Worm (Caenorhabditis elegans) whole organism, L1 larva: ENCODE measurements around the gene F46H5.5.

ENCODE experiments used
- C16A3.4 ChIP-seq: fragments of 150-350 bp; optimal IDR thresholded peaks from 2 replicates; lab custom pipeline; 2014; ENCODE audit warnings: missing biosample characterization, missing genetic modification characterization
- blmp-1 ChIP-seq: fragments of 150-350 bp; optimal IDR thresholded peaks from 2 replicates; lab custom pipeline; 2014; ENCODE audit warnings: missing biosample characterization, missing genetic modification characterization
- ceh-90 ChIP-seq: sonication (generic microtip); optimal IDR thresholded peaks from 2 replicates; lab custom pipeline; 2016; ENCODE audit warnings: missing genetic modification characterization, missing compliant biosample characterization
- egl-13 ChIP-seq: sonication (generic microtip); optimal IDR thresholded peaks from 2 replicates; lab custom pipeline; 2016; ENCODE audit warnings: missing genotype, missing genetic modification reagents, missing genetic modification characterization, missing compliant biosample characterization
- elt-3 ChIP-seq, 6 experiments: fragments of 150-350 bp in 1 of 6; sonication (generic microtip); optimal IDR thresholded peaks; 2 replicates each; lab custom pipeline; 2017 to 2018; ENCODE audit warnings: missing biosample characterization in 6 of 6, missing genetic modification characterization in 6 of 6, inconsistent platforms in 1 of 6
- fkh-4 ChIP-seq: sonication (generic microtip); optimal IDR thresholded peaks from 2 replicates; lab custom pipeline; 2016; ENCODE audit warnings: missing compliant biosample characterization, missing genetic modification characterization, borderline replicate concordance
- grh-1 ChIP-seq: fragments of 200-800 bp; sonication (Bioruptor generic); IDR thresholded peaks from 2 replicates; pipeline ENCODE4 v1.3.6; 2022; ENCODE audit warnings: missing genetic modification reagents, missing genetic modification characterization, missing compliant biosample characterization
- hpl-2 ChIP-seq: fragments of 150-350 bp; optimal IDR thresholded peaks from 2 replicates; lab custom pipeline; 2014; ENCODE audit warnings: missing biosample characterization, missing genetic modification reagents, missing genetic modification characterization
- isw-1 ChIP-seq: fragments of 200-800 bp; sonication (Bioruptor generic); IDR thresholded peaks from 2 replicates; pipeline ENCODE4 v1.3.6; 2022; ENCODE audit warnings: missing genetic modification characterization, missing compliant biosample characterization
- lin-14 ChIP-seq: fragments of 200-800 bp; sonication (Bioruptor generic); optimal IDR thresholded peaks from 2 replicates; lab custom pipeline; 2018; ENCODE audit warnings: mild to moderate bottlenecking, missing genetic modification characterization, moderate library complexity, missing compliant biosample characterization
- lin-15B ChIP-seq: fragments of 150-350 bp; sonication (generic microtip); optimal IDR thresholded peaks from 3 replicates; lab custom pipeline; 2014; ENCODE audit warnings: missing biosample characterization, missing genetic modification characterization
- lin-35 ChIP-seq, 2 experiments: fragments of 150-350 bp; optimal IDR thresholded peaks; 2 replicates each; lab custom pipeline; 2014; ENCODE audit warnings: missing biosample characterization in 2 of 2, missing genetic modification characterization in 2 of 2, missing genetic modification reagents in 2 of 2
- lsy-2 ChIP-seq, 2 experiments: fragments of 150-350 bp; optimal IDR thresholded peaks; 2 replicates each; lab custom pipeline; 2014; ENCODE audit warnings: missing biosample characterization in 2 of 2, missing genetic modification characterization in 2 of 2
- mef-2 ChIP-seq: fragments of 150-350 bp; optimal IDR thresholded peaks from 2 replicates; lab custom pipeline; 2014; ENCODE audit warnings: missing biosample characterization, missing genetic modification characterization
- mep-1 ChIP-seq: fragments of 150-350 bp; optimal IDR thresholded peaks from 2 replicates; lab custom pipeline; 2014; ENCODE audit warnings: missing biosample characterization, missing genetic modification characterization
- nhr-12 ChIP-seq: sonication (generic microtip); optimal IDR thresholded peaks from 2 replicates; lab custom pipeline; 2017; ENCODE audit warnings: missing biosample characterization, missing genetic modification characterization
- nhr-19 ChIP-seq: fragments of 200-800 bp; sonication (Bioruptor generic); conservative IDR thresholded peaks from 2 replicates; pipeline ENCODE4 v1.3.6; 2022; ENCODE audit warnings: missing genetic modification characterization, missing compliant biosample characterization
- nhr-20 ChIP-seq: sonication (generic microtip); optimal IDR thresholded peaks from 2 replicates; lab custom pipeline; 2016; ENCODE audit warnings: mild to moderate bottlenecking, missing genetic modification characterization, missing compliant biosample characterization
- nhr-47 ChIP-seq: sonication (generic microtip); optimal IDR thresholded peaks from 2 replicates; lab custom pipeline; 2016; ENCODE audit warnings: mild to moderate bottlenecking, missing genetic modification characterization, moderate library complexity, missing compliant biosample characterization
- nhr-71 ChIP-seq: sonication (generic microtip); optimal IDR thresholded peaks from 2 replicates; lab custom pipeline; 2016; ENCODE audit warnings: mild to moderate bottlenecking, missing genetic modification characterization, moderate library complexity, missing compliant biosample characterization
- nhr-84 ChIP-seq: sonication (generic microtip); optimal IDR thresholded peaks from 2 replicates; lab custom pipeline; 2017; ENCODE audit warnings: missing biosample characterization, missing genetic modification characterization
- nhr-85 ChIP-seq: sonication (generic microtip); peaks from one replicate; lab custom pipeline; 2016; ENCODE audit warnings: missing genetic modification characterization, inconsistent platforms, missing compliant biosample characterization
- nhr-90 ChIP-seq: sonication (generic microtip); optimal IDR thresholded peaks from 2 replicates; lab custom pipeline; 2016; ENCODE audit warnings: mild to moderate bottlenecking, missing genetic modification characterization, missing compliant biosample characterization; ENCODE audit not compliant: poor library complexity
- pqm-1 ChIP-seq: sonication (generic microtip); optimal IDR thresholded peaks from 3 replicates; lab custom pipeline; 2017; ENCODE audit warnings: missing biosample characterization, missing genetic modification characterization
- rnt-1 ChIP-seq: sonication (generic microtip); optimal IDR thresholded peaks from 2 replicates; lab custom pipeline; 2016; ENCODE audit warnings: mild to moderate bottlenecking, missing genetic modification characterization, moderate library complexity, missing compliant biosample characterization
- snu-23 ChIP-seq: sonication (generic microtip); optimal IDR thresholded peaks from 2 replicates; lab custom pipeline; 2016; ENCODE audit warnings: missing genetic modification characterization, missing compliant biosample characterization
- sox-4 ChIP-seq: sonication (generic microtip); optimal IDR thresholded peaks from 2 replicates; lab custom pipeline; 2016; ENCODE audit warnings: missing genetic modification characterization, missing compliant biosample characterization
- swsn-7 ChIP-seq: sonication (generic microtip); optimal IDR thresholded peaks from 2 replicates; lab custom pipeline; 2016; ENCODE audit warnings: missing genetic modification characterization, missing compliant biosample characterization
- tbx-2 ChIP-seq: sonication (generic microtip); optimal IDR thresholded peaks from 2 replicates; lab custom pipeline; 2016; ENCODE audit warnings: missing genetic modification characterization, missing compliant biosample characterization
- tlp-1 ChIP-seq: fragments of 150-350 bp; optimal IDR thresholded peaks from 2 replicates; lab custom pipeline; 2014; ENCODE audit warnings: missing biosample characterization, missing genetic modification characterization
- unc-130 ChIP-seq: fragments of 150-350 bp; optimal IDR thresholded peaks from 2 replicates; lab custom pipeline; 2017; ENCODE audit warnings: missing biosample characterization, missing genetic modification characterization, inconsistent platforms
- unc-98 ChIP-seq: fragments of 200-800 bp; sonication (Bioruptor generic); IDR thresholded peaks from 2 replicates; pipeline ENCODE4 v1.3.6; 2022; ENCODE audit warnings: missing genetic modification characterization, missing compliant biosample characterization
- xbp-1 ChIP-seq: sonication (generic microtip); optimal IDR thresholded peaks from 2 replicates; lab custom pipeline; 2016; ENCODE audit warnings: missing genetic modification characterization, missing compliant biosample characterization
- zip-4 ChIP-seq: fragments of 200-800 bp; sonication (Bioruptor generic); optimal IDR thresholded peaks from 2 replicates; lab custom pipeline; 2018; ENCODE audit warnings: mild to moderate bottlenecking, missing genetic modification characterization, moderate library complexity, missing compliant biosample characterization

F46H5.5 gene

DNA sequence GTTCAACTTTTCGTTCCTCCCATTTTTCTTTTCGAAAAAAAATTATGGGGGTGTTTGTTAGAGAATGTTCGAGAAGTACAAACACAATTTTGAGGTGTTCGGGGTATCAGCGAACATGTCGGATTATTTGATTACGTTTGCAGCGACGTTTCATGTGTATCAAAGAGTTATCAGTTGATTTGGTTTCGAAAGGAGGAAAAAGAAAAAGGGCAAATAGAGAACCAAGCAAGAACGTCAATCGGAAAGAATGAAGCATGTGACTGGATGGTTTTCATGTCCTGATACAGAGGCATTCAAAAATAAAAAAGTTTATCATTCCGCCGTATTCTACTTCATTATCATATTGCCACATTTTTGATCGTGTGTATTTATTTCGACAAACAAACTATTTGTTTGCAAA is 12.0 kb downstream of the F46H5.5 start (continued):
- TF ChIP-seq pqm-1 (tag; lab: Kevin White, UChicago) (peak; percentile 37), snu-23 (no peak), nhr-90 (tag; lab: Kevin White, UChicago) (peak; percentile 28), swsn-7 (tag; lab: Kevin White, UChicago) (no peak), nhr-47 (tag; lab: Kevin White, UChicago) (no peak), unc-98 (GFP tag; lab: Robert Waterston, UW) (no peak), grh-1 (GFP tag; lab: Robert Waterston, UW) (no peak), xbp-1 (tag; lab: Kevin White, UChicago) (no peak), isw-1 (GFP tag; lab: Robert Waterston, UW) (no peak), egl-13 (no peak)

DNA sequence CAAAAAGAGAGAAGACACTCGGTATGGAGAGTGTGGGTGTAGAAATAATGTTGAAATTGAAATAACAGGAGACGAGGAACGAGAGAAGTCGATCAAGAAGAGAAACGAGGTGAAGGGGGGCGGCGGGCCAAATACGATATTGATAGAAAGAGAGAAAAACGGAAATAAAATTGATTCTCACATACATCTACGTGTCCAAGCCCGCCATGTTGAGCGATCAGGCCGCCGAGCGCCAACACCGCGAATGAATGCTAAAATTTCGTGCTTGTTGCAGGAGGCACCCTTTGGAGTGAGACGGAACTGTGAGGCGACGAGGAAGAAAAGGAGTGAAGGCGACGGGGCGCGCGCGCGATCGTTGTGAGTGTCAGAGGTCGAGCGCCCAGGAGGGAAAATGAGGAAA is 13.9 kb downstream of the F46H5.5 start, which contains the start of gene F46H5.7:
Gene F46H5.7, minus strand, starts transcription at position 106 of the 400 bp plus-strand sequence.
- TF ChIP-seq nhr-84 (tag; lab: Kevin White, UChicago), result no peak
- peak; percentile 73 for TF ChIP-seq nhr-85 (tag; lab: Kevin White, UChicago)
- no peak for TF ChIP-seq lin-35 (GFP tag; optimal IDR thresholded peaks at IDR 0.05; lab: Kevin White, UChicago)
- TF ChIP-seq snu-23, result peak; percentile 15
- peak; percentile 47 for TF ChIP-seq blmp-1 (tag; lab: Kevin White, UChicago)
- TF ChIP-seq unc-130 (tag; lab: Kevin White, UChicago), result no peak
- TF ChIP-seq lin-15B (tag; lab: Kevin White, UChicago), result no peak
- TF ChIP-seq lin-14 (GFP tag; lab: Kevin White, UChicago), result peak; percentile 54
- TF ChIP-seq elt-3 (tag; optimal IDR thresholded peaks at IDR 0.05; lab: Kevin White, UChicago), result peak in 1 of 6 experiments; percentile 15
- TF ChIP-seq ceh-90 (tag; lab: Kevin White, UChicago), result no peak
- no peak for TF ChIP-seq nhr-12 (tag; lab: Kevin White, UChicago)
- TF ChIP-seq tbx-2 (tag; lab: Kevin White, UChicago), result no peak
- TF ChIP-seq C16A3.4 (tag; lab: Kevin White, UChicago), result no peak

- TF ChIP-seq nhr-19 (GFP tag; lab: Robert Waterston, UW) (peak; percentile 35), unc-130 (tag; lab: Kevin White, UChicago) (peak; percentile 8), tlp-1 (no peak), C16A3.4 (tag; lab: Kevin White, UChicago) (peak; percentile 3), nhr-85 (tag; lab: Kevin White, UChicago) (peak; percentile 91), pqm-1 (tag; lab: Kevin White, UChicago) (no peak), blmp-1 (tag; lab: Kevin White, UChicago) (peak; percentile 61), lin-14 (GFP tag; lab: Kevin White, UChicago) (peak; percentile 68), grh-1 (GFP tag; lab: Robert Waterston, UW) (peak; percentile 89), sox-4 (tag; lab: Kevin White, UChicago) (no peak), elt-3 (tag; optimal IDR thresholded peaks at IDR 0.05; lab: Kevin White, UChicago) (peak in 2 of 6 experiments; percentile 46 to 74), mep-1 (tag; lab: Kevin White, UChicago) (peak; percentile 30), lin-15B (tag; lab: Kevin White, UChicago) (no peak), nhr-20 (tag; lab: Kevin White, UChicago) (peak; percentile 63), lsy-2 (tag; optimal IDR thresholded peaks at IDR 0.05; lab: Kevin White, UChicago) (peak in 1 of 2 experiments; percentile 13), rnt-1 (tag; lab: Kevin White, UChicago) (no peak), zip-4 (GFP tag; lab: Kevin White, UChicago) (no peak), lin-35 (GFP tag; optimal IDR thresholded peaks at IDR 0.05; lab: Kevin White, UChicago) (peak in 1 of 2 experiments; percentile 59), tbx-2 (tag; lab: Kevin White, UChicago) (peak; percentile 56), nhr-90 (tag; lab: Kevin White, UChicago) (peak; percentile 38), hpl-2 (GFP tag; lab: Kevin White, UChicago) (no peak), snu-23 (peak; percentile 46), nhr-71 (tag; lab: Kevin White, UChicago) (peak; percentile 70), fkh-4 (tag; lab: Kevin White, UChicago) (no peak), mef-2 (tag; lab: Kevin White, UChicago) (no peak)
These were observed 14.7 kb downstream of the F46H5.5 start for ce11 chrX:7242119-7242518.

DNA sequence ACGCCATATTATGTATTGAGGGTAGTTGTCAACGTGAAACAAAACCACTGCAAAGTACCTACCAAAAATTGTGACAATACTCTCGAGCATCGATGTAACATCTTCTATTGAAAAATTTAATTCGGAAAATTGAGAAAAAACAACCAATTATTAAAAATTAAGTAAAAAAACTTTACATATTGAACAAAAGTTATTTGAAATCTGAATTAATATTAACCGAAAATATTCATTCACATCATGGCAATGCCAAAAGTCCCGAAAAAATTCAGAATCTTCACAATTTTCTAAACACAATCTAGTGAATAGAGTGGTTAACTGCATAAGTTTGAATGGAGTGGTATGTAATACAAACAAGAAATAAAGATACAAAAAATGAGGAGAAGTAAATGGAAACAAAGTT is 18.2 kb downstream of the F46H5.5 start, which contains the start of gene F46H5.3:
Gene F46H5.3, minus strand, starts transcription at position 101 of the 400 bp plus-strand sequence.
- TF ChIP-seq nhr-12 (tag; lab: Kevin White, UChicago), result no peak
